Worm (Caenorhabditis elegans) whole organism, early embryonic: Measurements from ENCODE around the gene B0001.4.

Source experiments
- ama-1 ChIP-seq: fragments of 150-350 bp; optimal IDR thresholded peaks from 2 replicates; lab custom pipeline; 2014
- ets-7 ChIP-seq: sonication (generic microtip); optimal IDR thresholded peaks from 2 replicates; lab custom pipeline; 2016; ENCODE audit warnings: missing genotype, missing genetic modification characterization, missing compliant biosample characterization
- flt-1 ChIP-seq: fragments of 200-800 bp; sonication (Bioruptor generic); IDR thresholded peaks from 2 replicates; pipeline ENCODE4 v1.3.6; 2022; ENCODE audit warnings: missing genetic modification characterization, missing compliant biosample characterization
- hmbx-1 ChIP-seq: sonication (generic microtip); optimal IDR thresholded peaks from 2 replicates; lab custom pipeline; 2016; ENCODE audit warnings: mild to moderate bottlenecking, missing genetic modification characterization, missing compliant biosample characterization
- pes-1 ChIP-seq: fragments of 200-800 bp; sonication (Bioruptor generic); IDR thresholded peaks from 2 replicates; pipeline ENCODE4 v1.3.6; 2022; ENCODE audit warnings: missing genetic modification reagents, missing genetic modification characterization, missing compliant biosample characterization
- scrt-1 ChIP-seq: fragments of 200-800 bp; sonication (Bioruptor generic); IDR thresholded peaks from 2 replicates; pipeline ENCODE4 v1.3.6; 2022; ENCODE audit warnings: missing genetic modification characterization, missing compliant biosample characterization
- tbx-11 ChIP-seq: fragments of 200-800 bp; sonication (Bioruptor generic); IDR thresholded peaks from 2 replicates; pipeline ENCODE4 v1.3.6; 2022; ENCODE audit warnings: missing genetic modification characterization, missing compliant biosample characterization

DNA sequence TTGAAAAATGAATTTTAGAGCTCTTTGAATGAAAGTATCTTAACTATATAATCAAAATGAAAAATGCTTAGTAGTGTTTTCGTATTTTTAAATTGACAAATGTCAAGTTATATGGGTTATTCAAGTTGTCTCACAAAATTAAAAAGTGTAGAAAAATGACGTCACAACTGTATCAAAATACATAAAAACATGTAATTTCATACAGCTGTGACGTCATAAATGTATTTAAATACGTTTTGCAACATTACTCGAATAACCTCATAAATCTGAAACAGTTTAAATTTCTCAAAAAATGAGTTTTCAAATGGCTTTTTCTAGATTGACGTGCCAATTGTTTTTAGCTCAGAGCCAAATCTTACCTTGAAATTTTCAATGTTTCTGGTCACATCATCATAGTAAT lies 28.2 kb downstream of the B0001.4 start:
- TF ChIP-seq ama-1 (lab: Kevin White, UChicago) (no peak), pes-1 (no peak), flt-1 (no peak), scrt-1 (GFP tag; lab: Robert Waterston, UW) (no peak), tbx-11 (no peak), hmbx-1 (no peak), ets-7 (tag; lab: Kevin White, UChicago) (no peak)
